Fruit fly (Drosophila melanogaster) whole organism, embryonic: Measurements from ENCODE around the gene CG18577.
A peak's percentile ranks its signal among the peaks of the same experiment; 100 is the strongest.

Experiments
- Bgb ChIP-seq: fragments of 200-800 bp; sonication (Bioruptor generic); IDR thresholded peaks from 2 replicates; pipeline ENCODE4 v1.3.6; 2022; ENCODE audit warnings: missing biosample characterization, missing genetic modification characterization; ENCODE audit not compliant: partially characterized antibody
- Blimp-1 ChIP-seq: fragments of 200-800 bp; sonication (Bioruptor generic); optimal IDR thresholded peaks from 3 replicates; lab custom pipeline; 2018; ENCODE audit warnings: missing biosample characterization, missing genetic modification characterization, mild to moderate bottlenecking, moderate library complexity, missing genetic modification reagents
- CG1024 ChIP-seq: fragments of 200-800 bp; sonication (Bioruptor generic); IDR thresholded peaks from 2 replicates; pipeline ENCODE4 v1.3.6; 2022; ENCODE audit warnings: missing biosample characterization, missing genetic modification characterization
- CG10267 ChIP-seq: fragments of 200-800 bp; sonication (Bioruptor generic); optimal IDR thresholded peaks from 2 replicates; lab custom pipeline; 2018; ENCODE audit warnings: missing biosample characterization, mild to moderate bottlenecking, missing genetic modification characterization, moderate library complexity
- CG10462 ChIP-seq: fragments of 200-800 bp; sonication (Bioruptor generic); optimal IDR thresholded peaks from 2 replicates; lab custom pipeline; 2016; ENCODE audit warnings: missing biosample characterization, missing genetic modification characterization
- CG12236 ChIP-seq: fragments of 200-800 bp; sonication (Bioruptor generic); optimal IDR thresholded peaks from 2 replicates; lab custom pipeline; 2016; ENCODE audit warnings: missing biosample characterization, missing genetic modification characterization
- CG1602 ChIP-seq: fragments of 200-800 bp; sonication (Bioruptor generic); optimal IDR thresholded peaks from 3 replicates; lab custom pipeline; 2016; ENCODE audit warnings: missing biosample characterization, missing genetic modification characterization
- CG17359 ChIP-seq: fragments of 200-800 bp; sonication (Bioruptor generic); optimal IDR thresholded peaks from 3 replicates; lab custom pipeline; 2018; ENCODE audit warnings: missing biosample characterization, mild to moderate bottlenecking, missing genetic modification characterization, moderate library complexity
- CG2120 ChIP-seq: fragments of 200-800 bp; sonication (Bioruptor generic); optimal IDR thresholded peaks from 3 replicates; lab custom pipeline; 2016; ENCODE audit warnings: missing biosample characterization, missing genetic modification characterization
- CG31365 ChIP-seq: fragments of 200-800 bp; sonication (Bioruptor generic); optimal IDR thresholded peaks from 2 replicates; lab custom pipeline; 2018; ENCODE audit warnings: missing biosample characterization, mild to moderate bottlenecking, missing genetic modification characterization
- CG34422 ChIP-seq: fragments of 200-800 bp; sonication (Bioruptor generic); IDR thresholded peaks from 3 replicates; pipeline ENCODE4 v1.3.6; 2022; ENCODE audit warnings: missing biosample characterization, missing genetic modification characterization
- CG4820 ChIP-seq: fragments of 200-800 bp; sonication (Bioruptor generic); optimal IDR thresholded peaks from 3 replicates; lab custom pipeline; 2016; ENCODE audit warnings: missing biosample characterization, missing genetic modification characterization
- CG5180 ChIP-seq: fragments of 200-800 bp; sonication (Bioruptor generic); optimal IDR thresholded peaks from 3 replicates; lab custom pipeline; 2017; ENCODE audit warnings: missing biosample characterization, missing genetic modification characterization, mild to moderate bottlenecking, moderate library complexity, missing genetic modification reagents
- CG5245 ChIP-seq: fragments of 200-800 bp; sonication (Bioruptor generic); optimal IDR thresholded peaks from 3 replicates; lab custom pipeline; 2016; ENCODE audit warnings: missing biosample characterization, missing genetic modification characterization
- CG5953 ChIP-seq: fragments of 200-800 bp; sonication (Bioruptor generic); IDR thresholded peaks from 2 replicates; pipeline ENCODE4 v1.3.6; 2022; ENCODE audit warnings: missing biosample characterization, missing genetic modification characterization
- CG6813 ChIP-seq: fragments of 200-800 bp; sonication (Bioruptor generic); optimal IDR thresholded peaks from 2 replicates; lab custom pipeline; 2017; ENCODE audit warnings: missing biosample characterization, missing genetic modification characterization, mild to moderate bottlenecking, moderate library complexity, missing genetic modification reagents
- CG7556 ChIP-seq: fragments of 200-800 bp; sonication (Bioruptor generic); optimal IDR thresholded peaks from 2 replicates; lab custom pipeline; 2017; ENCODE audit warnings: missing biosample characterization, mild to moderate bottlenecking, missing genetic modification characterization
- Dp ChIP-seq: fragments of 200-800 bp; sonication (Bioruptor generic); optimal IDR thresholded peaks from 2 replicates; lab custom pipeline; 2018; ENCODE audit warnings: missing biosample characterization, mild to moderate bottlenecking, missing genetic modification characterization, moderate library complexity
- HLH4C ChIP-seq: fragments of 200-800 bp; sonication (Bioruptor generic); IDR thresholded peaks from 3 replicates; pipeline ENCODE4 v1.3.6; 2022; ENCODE audit warnings: missing biosample characterization, missing genetic modification characterization; ENCODE audit not compliant: partially characterized antibody
- HmgD ChIP-seq: fragments of 200-800 bp; sonication (Bioruptor generic); optimal IDR thresholded peaks from 3 replicates; lab custom pipeline; 2016; ENCODE audit warnings: missing biosample characterization, missing genetic modification characterization
- Hr3 ChIP-seq: fragments of 200-800 bp; sonication (Bioruptor generic); optimal IDR thresholded peaks from 3 replicates; lab custom pipeline; 2016; ENCODE audit warnings: missing biosample characterization, missing genetic modification characterization
- Mrtf ChIP-seq: fragments of 200-800 bp; sonication (Bioruptor generic); IDR thresholded peaks from 3 replicates; pipeline ENCODE4 v1.3.6; 2022; ENCODE audit warnings: missing biosample characterization, missing genetic modification characterization
- Pdp1 ChIP-seq, 2 experiments: fragments of 200-800 bp; sonication (Bioruptor generic); optimal IDR thresholded peaks; 3 replicates each; lab custom pipeline; 2016; ENCODE audit warnings: missing biosample characterization in 2 of 2, missing genetic modification characterization in 2 of 2, mild to moderate bottlenecking in 1 of 2, moderate library complexity in 1 of 2
- Poxn ChIP-seq: fragments of 200-800 bp; sonication (Bioruptor generic); IDR thresholded peaks from 2 replicates; pipeline ENCODE4 v1.3.6; 2022; ENCODE audit warnings: missing biosample characterization, missing genetic modification characterization
- Usf ChIP-seq: fragments of 200-800 bp; sonication (Bioruptor generic); optimal IDR thresholded peaks from 2 replicates; lab custom pipeline; 2017; ENCODE audit warnings: missing genotype, missing biosample characterization, missing genetic modification characterization
- az2 ChIP-seq: fragments of 200-800 bp; sonication (Bioruptor generic); optimal IDR thresholded peaks from 3 replicates; lab custom pipeline; 2016; ENCODE audit warnings: missing biosample characterization, missing genetic modification characterization
- bcd ChIP-seq: fragments of 200-800 bp; sonication (Bioruptor generic); optimal IDR thresholded peaks from 2 replicates; lab custom pipeline; 2017; ENCODE audit warnings: missing biosample characterization, mild to moderate bottlenecking, missing genetic modification characterization
- caup ChIP-seq: fragments of 200-800 bp; sonication (Bioruptor generic); optimal IDR thresholded peaks from 3 replicates; lab custom pipeline; 2017; ENCODE audit warnings: missing biosample characterization, mild to moderate bottlenecking, missing genetic modification characterization, moderate library complexity; ENCODE audit not compliant: severe bottlenecking
- chif ChIP-seq, 2 experiments: fragments of 200-800 bp; sonication (Bioruptor generic); optimal IDR thresholded peaks; 3 replicates each; lab custom pipeline; 2016; ENCODE audit warnings: missing biosample characterization in 2 of 2, missing genetic modification characterization in 2 of 2
- crol ChIP-seq: fragments of 200-800 bp; sonication (Bioruptor generic); IDR thresholded peaks from 2 replicates; pipeline ENCODE4 v1.3.6; 2022; ENCODE audit warnings: missing biosample characterization, missing genetic modification characterization
- cwo ChIP-seq: fragments of 200-800 bp; sonication (Bioruptor generic); optimal IDR thresholded peaks from 3 replicates; lab custom pipeline; 2017; ENCODE audit warnings: missing biosample characterization, missing genetic modification characterization, mild to moderate bottlenecking, moderate library complexity, missing genetic modification reagents
- dm ChIP-seq: fragments of 200-800 bp; sonication (Bioruptor generic); optimal IDR thresholded peaks from 3 replicates; lab custom pipeline; 2016; ENCODE audit warnings: missing biosample characterization, missing genetic modification characterization
- dysf ChIP-seq: fragments of 200-800 bp; sonication (Bioruptor generic); IDR thresholded peaks from 3 replicates; pipeline ENCODE4 v1.3.6; 2022; ENCODE audit warnings: missing biosample characterization, missing genetic modification characterization
- fd96Cb ChIP-seq: fragments of 200-800 bp; sonication (Bioruptor generic); optimal IDR thresholded peaks from 2 replicates; lab custom pipeline; 2018; ENCODE audit warnings: missing biosample characterization, mild to moderate bottlenecking, missing genetic modification characterization, moderate library complexity
- gce ChIP-seq: fragments of 200-800 bp; sonication (Bioruptor generic); IDR thresholded peaks from 3 replicates; pipeline ENCODE4 v1.3.6; 2022; ENCODE audit warnings: missing biosample characterization, missing genetic modification characterization
- gem ChIP-seq: fragments of 200-800 bp; sonication (Bioruptor generic); optimal IDR thresholded peaks from 2 replicates; lab custom pipeline; 2019; ENCODE audit warnings: missing biosample characterization, mild to moderate bottlenecking, missing genetic modification characterization, moderate library complexity
- gsb-n ChIP-seq: fragments of 200-800 bp; sonication (Bioruptor generic); optimal IDR thresholded peaks from 3 replicates; lab custom pipeline; 2018; ENCODE audit warnings: missing biosample characterization, mild to moderate bottlenecking, missing genetic modification characterization
- hbn ChIP-seq: fragments of 200-800 bp; sonication (Bioruptor generic); IDR thresholded peaks from 2 replicates; pipeline ENCODE4 v1.3.6; 2022; ENCODE audit warnings: missing biosample characterization, missing genetic modification characterization; ENCODE audit not compliant: partially characterized antibody
- jigr1 ChIP-seq: fragments of 200-800 bp; sonication (Bioruptor generic); IDR thresholded peaks from 3 replicates; pipeline ENCODE4 v1.3.6; 2022; ENCODE audit warnings: missing biosample characterization, missing genetic modification characterization
- jumu ChIP-seq: fragments of 200-800 bp; sonication (Bioruptor generic); optimal IDR thresholded peaks from 3 replicates; lab custom pipeline; 2016; ENCODE audit warnings: missing biosample characterization, missing genetic modification characterization
- klu ChIP-seq: fragments of 200-800 bp; sonication (Bioruptor generic); IDR thresholded peaks from 2 replicates; pipeline ENCODE4 v1.3.6; 2022; ENCODE audit warnings: missing biosample characterization, missing genetic modification characterization
- peb ChIP-seq: fragments of 200-800 bp; sonication (Bioruptor generic); IDR thresholded peaks from 2 replicates; pipeline ENCODE4 v1.3.6; 2022; ENCODE audit warnings: missing biosample characterization, missing genetic modification characterization
- rib ChIP-seq: fragments of 200-800 bp; sonication (Bioruptor generic); IDR thresholded peaks from 2 replicates; pipeline ENCODE4 v1.3.6; 2022; ENCODE audit warnings: missing biosample characterization, missing genetic modification characterization
- sens-2 ChIP-seq: fragments of 200-800 bp; sonication (Bioruptor generic); IDR thresholded peaks from 2 replicates; pipeline ENCODE4 v1.3.6; 2022; ENCODE audit warnings: missing biosample characterization, missing genetic modification characterization
- slou ChIP-seq: fragments of 200-800 bp; sonication (Bioruptor generic); optimal IDR thresholded peaks from 3 replicates; lab custom pipeline; 2016; ENCODE audit warnings: missing biosample characterization, missing genetic modification characterization
- tll ChIP-seq, 2 experiments: fragments of 200-800 bp in 1 of 2; fragments of >200 bp in 1 of 2; sonication (Bioruptor generic) in 1 of 2; optimal IDR thresholded peaks; 2 replicates each; lab custom pipeline; 2017 to 2019; ENCODE audit warnings: missing biosample characterization in 2 of 2, missing genetic modification characterization in 2 of 2, mild to moderate bottlenecking in 1 of 2, moderate library complexity in 1 of 2
- wor ChIP-seq: fragments of 200-800 bp; sonication (Bioruptor generic); IDR thresholded peaks from 2 replicates; pipeline ENCODE4 v1.3.6; 2022; ENCODE audit warnings: missing biosample characterization, missing genetic modification characterization
- yki ChIP-seq: fragments of >200 bp; optimal IDR thresholded peaks from 3 replicates; lab custom pipeline; 2018
- z ChIP-seq: fragments of 200-800 bp; sonication (Bioruptor generic); IDR thresholded peaks from 3 replicates; pipeline ENCODE4 v1.3.6; 2022; ENCODE audit warnings: missing biosample characterization, missing genetic modification characterization
- zen2 ChIP-seq: fragments of 200-800 bp; sonication (Bioruptor generic); IDR thresholded peaks from 3 replicates; pipeline ENCODE4 v1.3.6; 2022; ENCODE audit warnings: missing biosample characterization, missing genetic modification characterization; ENCODE audit not compliant: partially characterized antibody

Gene CG18577

DNA sequence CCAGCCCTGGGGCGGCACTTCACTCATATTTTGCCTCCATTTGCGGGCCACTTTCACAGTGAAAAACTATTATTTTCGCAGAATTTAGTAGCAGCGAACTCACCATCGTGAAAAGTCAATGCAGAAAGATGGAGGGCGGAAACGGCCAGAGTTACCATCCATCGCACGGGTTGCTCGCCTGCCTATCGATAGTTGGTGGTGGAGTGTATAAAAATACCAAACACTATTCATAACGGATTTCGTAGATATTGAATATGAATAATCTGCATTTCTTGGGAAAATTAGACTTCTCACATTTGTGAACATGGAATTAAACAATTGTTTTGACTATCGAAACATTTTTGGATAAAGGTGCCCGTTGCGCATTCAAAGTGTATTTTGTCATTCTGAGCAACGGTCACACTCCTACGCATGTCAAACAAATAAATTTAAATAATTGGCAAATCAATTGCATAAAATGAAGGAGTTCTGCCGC, 20.3 kb downstream of the CG18577 start, which contains the start of the genes RpS25 and CG4820 (continued):
- TF ChIP-seq cwo (peak; percentile 73), gem (tag; lab: Kevin White, UChicago) (peak; percentile 80), Bgb (GFP tag; lab: Robert Waterston, UW) (peak; percentile 85), gsb-n (tag; lab: Kevin White, UChicago) (peak; percentile 87), Poxn (GFP tag; lab: Robert Waterston, UW) (no peak; the same call in 1 of the 2 replicates), CG12236 (GFP tag; lab: Kevin White, UChicago) (peak; percentile 89), slou (GFP tag; lab: Kevin White, UChicago) (peak; percentile 88), Dp (peak; percentile 64), CG1602 (GFP tag; lab: Kevin White, UChicago) (peak; percentile 61), Blimp-1 (GFP tag; lab: Kevin White, UChicago) (peak; percentile 73), CG4820 (peak; percentile 94), hbn (GFP tag; lab: Robert Waterston, UW) (peak; percentile 83), caup (GFP tag; lab: Kevin White, UChicago) (peak; percentile 97), CG7556 (GFP tag; lab: Kevin White, UChicago) (peak; percentile 75), HLH4C (peak; percentile 76), peb (GFP tag; lab: Robert Waterston, UW) (peak; percentile 54; the same call in 1 of the 2 replicates), tll (GFP tag; optimal IDR thresholded peaks at IDR 0.05; lab: Kevin White, UChicago) (peak; percentile 40 to 90), CG2120 (GFP tag; lab: Kevin White, UChicago) (peak; percentile 78), z (GFP tag; lab: Robert Waterston, UW) (0 out of 3 replicates have a peak, but pooled peaks have one; percentile 54), Hr3 (GFP tag; lab: Kevin White, UChicago) (peak; percentile 71), CG10267 (tag; lab: Kevin White, UChicago) (peak; percentile 89), zen2 (peak; percentile 67; the same call in 2 of the 3 replicates), CG17359 (tag; lab: Kevin White, UChicago) (peak; percentile 86), rib (GFP tag; lab: Robert Waterston, UW) (peak; percentile 67), chif (GFP tag; optimal IDR thresholded peaks at IDR 0.05; lab: Kevin White, UChicago) (peak; percentile 75 to 92), CG5953 (GFP tag; lab: Robert Waterston, UW) (peak; percentile 78; the same call in 1 of the 2 replicates), HmgD (GFP tag; lab: Kevin White, UChicago) (peak; percentile 90), CG6813 (GFP tag; lab: Kevin White, UChicago) (peak; percentile 92), Usf (GFP tag; lab: Kevin White, UChicago) (peak; percentile 80), yki (no peak), bcd (peak; percentile 96), Pdp1 (GFP tag; optimal IDR thresholded peaks at IDR 0.05; lab: Kevin White, UChicago) (peak; percentile 86 to 91), dysf (GFP tag; lab: Robert Waterston, UW) (peak; percentile 86), az2 (GFP tag; lab: Kevin White, UChicago) (peak; percentile 70), gce (peak; percentile 86; the same call in 2 of the 3 replicates), fd96Cb (peak; percentile 73), CG10462 (GFP tag; lab: Kevin White, UChicago) (peak; percentile 76), CG5180 (peak; percentile 81), CG5245 (peak; percentile 85), jumu (GFP tag; lab: Kevin White, UChicago) (peak; percentile 81), Mrtf (GFP tag; lab: Robert Waterston, UW) (peak; percentile 82), jigr1 (GFP tag; lab: Robert Waterston, UW) (no peak), klu (GFP tag; lab: Robert Waterston, UW) (peak; percentile 59), wor (0 out of 2 replicates have a peak, but pooled peaks have one; percentile 44), CG31365 (tag; lab: Kevin White, UChicago) (peak; percentile 86), CG1024 (GFP tag; lab: Robert Waterston, UW) (peak; percentile 74), sens-2 (GFP tag; lab: Robert Waterston, UW) (peak; percentile 89), CG34422 (GFP tag; lab: Robert Waterston, UW) (peak; percentile 90), crol (GFP tag; lab: Robert Waterston, UW) (peak; percentile 49), dm (peak; percentile 97)
